Fruit fly (Drosophila melanogaster) whole organism, adult: ENCODE measurements around the gene CG44303.

Experiments
- CG11617 ChIP-seq: fragments of 200-800 bp; sonication (Bioruptor generic); optimal IDR thresholded peaks from 2 replicates; lab custom pipeline; 2017; ENCODE audit warnings: mild to moderate bottlenecking, missing biosample characterization, missing genetic modification reagents, missing genetic modification characterization
- CG12768 ChIP-seq: fragments of 200-800 bp; sonication (Bioruptor generic); optimal IDR thresholded peaks from 2 replicates; lab custom pipeline; 2017; ENCODE audit warnings: missing biosample characterization, missing genetic modification characterization, mild to moderate bottlenecking, moderate library complexity, missing genetic modification reagents
- CG14711 ChIP-seq: fragments of 200-800 bp; sonication (Bioruptor generic); optimal IDR thresholded peaks from 2 replicates; lab custom pipeline; 2018; ENCODE audit warnings: missing biosample characterization, mild to moderate bottlenecking, missing genetic modification characterization, moderate library complexity
- CG1620 ChIP-seq: fragments of 200-800 bp; sonication (Bioruptor generic); optimal IDR thresholded peaks from 2 replicates; lab custom pipeline; 2016; ENCODE audit warnings: missing biosample characterization, missing genetic modification characterization
- CG33017 ChIP-seq: fragments of 200-800 bp; sonication (Bioruptor generic); optimal IDR thresholded peaks from 2 replicates; lab custom pipeline; 2018; ENCODE audit warnings: missing biosample characterization, mild to moderate bottlenecking, missing genetic modification characterization, moderate library complexity
- CG5204 ChIP-seq: fragments of 200-800 bp; sonication (Bioruptor generic); optimal IDR thresholded peaks from 2 replicates; lab custom pipeline; 2016; ENCODE audit warnings: missing biosample characterization, missing genetic modification characterization
- CG7045 ChIP-seq: fragments of 200-800 bp; sonication (Bioruptor generic); optimal IDR thresholded peaks from 2 replicates; lab custom pipeline; 2017; ENCODE audit warnings: missing biosample characterization, mild to moderate bottlenecking, missing genetic modification characterization
- CG7101 ChIP-seq: fragments of 200-800 bp; sonication (Bioruptor generic); optimal IDR thresholded peaks from 2 replicates; lab custom pipeline; 2018; ENCODE audit warnings: missing biosample characterization, mild to moderate bottlenecking, missing genetic modification characterization, moderate library complexity
- Clk ChIP-seq: fragments of 200-800 bp; sonication (Bioruptor generic); optimal IDR thresholded peaks from 2 replicates; lab custom pipeline; 2017; ENCODE audit warnings: missing biosample characterization, missing genetic modification characterization
- Crg-1 ChIP-seq: fragments of 200-800 bp; sonication (Bioruptor generic); optimal IDR thresholded peaks from 2 replicates; lab custom pipeline; 2016; ENCODE audit warnings: missing biosample characterization, missing genetic modification characterization
- Hr96 ChIP-seq: fragments of 200-800 bp; sonication (Bioruptor generic); optimal IDR thresholded peaks from 2 replicates; lab custom pipeline; 2016; ENCODE audit warnings: missing biosample characterization, missing genetic modification characterization
- Mnt ChIP-seq: fragments of 200-800 bp; sonication (Bioruptor generic); optimal IDR thresholded peaks from 2 replicates; lab custom pipeline; 2016; ENCODE audit warnings: missing biosample characterization, mild to moderate bottlenecking, missing genetic modification characterization
- bab1 ChIP-seq: fragments of 200-800 bp; sonication (Bioruptor generic); optimal IDR thresholded peaks from 3 replicates; lab custom pipeline; 2019; ENCODE audit warnings: missing biosample characterization, mild to moderate bottlenecking, missing genetic modification characterization, moderate library complexity
- cic ChIP-seq: fragments of 200-800 bp; sonication (Bioruptor generic); optimal IDR thresholded peaks from 2 replicates; lab custom pipeline; 2017; ENCODE audit warnings: missing biosample characterization, mild to moderate bottlenecking, missing genetic modification characterization, moderate library complexity
- cnc ChIP-seq, 2 experiments: fragments of >200 bp; optimal IDR thresholded peaks; 2 replicates each; lab custom pipeline; 2017
- kay ChIP-seq: fragments of 200-800 bp; sonication (Bioruptor generic); peaks from one replicate; lab custom pipeline; 2016; ENCODE audit warnings: missing biosample characterization, missing genetic modification characterization, borderline replicate concordance
- ovo ChIP-seq: fragments of 200-800 bp; sonication (Bioruptor generic); optimal IDR thresholded peaks from 2 replicates; lab custom pipeline; 2016; ENCODE audit warnings: missing biosample characterization, missing genetic modification characterization
- pad ChIP-seq: fragments of 200-800 bp; sonication (Bioruptor generic); optimal IDR thresholded peaks from 3 replicates; lab custom pipeline; 2017; ENCODE audit warnings: missing biosample characterization, missing genetic modification characterization, mild to moderate bottlenecking, moderate library complexity, missing genetic modification reagents
- tj ChIP-seq: fragments of 200-800 bp; sonication (Bioruptor generic); optimal IDR thresholded peaks from 3 replicates; lab custom pipeline; 2017; ENCODE audit warnings: missing biosample characterization, mild to moderate bottlenecking, missing genetic modification characterization, moderate library complexity
- toe ChIP-seq: fragments of 200-800 bp; sonication (Bioruptor generic); optimal IDR thresholded peaks from 2 replicates; lab custom pipeline; 2016; ENCODE audit warnings: missing biosample characterization, missing genetic modification characterization

The CG44303 gene

dm6 chrX:6677826-6678489 lies 9.3 kb downstream of the CG44303 start, which contains the start of gene Fum1:
Fum1 (plus strand) TSS chrX:6678424.
- TF ChIP-seq CG7101 (tag; lab: Kevin White, UChicago) (peak; percentile 26), cic (GFP tag; lab: Kevin White, UChicago) (no peak), Mnt (GFP tag; lab: Kevin White, UChicago) (peak; percentile 65), CG5204 (GFP tag; lab: Kevin White, UChicago) (no peak), CG14711 (tag; lab: Kevin White, UChicago) (peak; percentile 44), Hr96 (GFP tag; lab: Kevin White, UChicago) (no peak), cnc (optimal IDR thresholded peaks at IDR 0.05; lab: Kevin White, UChicago) (no peak), CG7045 (GFP tag; lab: Kevin White, UChicago) (no peak), CG12768 (GFP tag; lab: Kevin White, UChicago) (no peak), Crg-1 (GFP tag; lab: Kevin White, UChicago) (peak; percentile 40), ovo (GFP tag; lab: Kevin White, UChicago) (no peak), bab1 (GFP tag; lab: Kevin White, UChicago) (peak; percentile 43), pad (peak; percentile 11), CG1620 (GFP tag; lab: Kevin White, UChicago) (peak; percentile 62), tj (GFP tag; lab: Kevin White, UChicago) (no peak), Clk (no peak), toe (GFP tag; lab: Kevin White, UChicago) (peak; percentile 48), CG11617 (GFP tag; lab: Kevin White, UChicago) (peak; percentile 35), kay (GFP tag; lab: Kevin White, UChicago) (no peak), CG33017 (no peak)

- TF ChIP-seq pad, result no peak
- no peak for TF ChIP-seq ovo (GFP tag; lab: Kevin White, UChicago)
- TF ChIP-seq cnc (optimal IDR thresholded peaks at IDR 0.05; lab: Kevin White, UChicago), result no peak
- peak; percentile 33 for TF ChIP-seq CG11617 (GFP tag; lab: Kevin White, UChicago)
- no peak for TF ChIP-seq CG1620 (GFP tag; lab: Kevin White, UChicago)
- TF ChIP-seq Hr96 (GFP tag; lab: Kevin White, UChicago), result no peak
- TF ChIP-seq toe (GFP tag; lab: Kevin White, UChicago), result no peak
Measured at dm6 chrX:6673637-6674487, 13.4 kb downstream of the CG44303 start, which contains the start of the genes CG3198 and Mcm6. CG3198 (minus strand) TSS chrX:6673973. Mcm6 (plus strand) TSS chrX:6674387.

dm6 chrX:6663976-6664375 lies 23.2 kb downstream of the CG44303 start:
- TF ChIP-seq Mnt (GFP tag; lab: Kevin White, UChicago) (no peak), CG11617 (GFP tag; lab: Kevin White, UChicago) (no peak), tj (GFP tag; lab: Kevin White, UChicago) (peak; percentile 3)

- no peak for TF ChIP-seq cic (GFP tag; lab: Kevin White, UChicago)
- no peak for TF ChIP-seq CG12768 (GFP tag; lab: Kevin White, UChicago)
Measured at dm6 chrX:6662876-6663551, 24.2 kb downstream of the CG44303 start.

dm6 chrX:6662378-6662777 lies 24.8 kb downstream of the CG44303 start:
- TF ChIP-seq ovo (GFP tag; lab: Kevin White, UChicago) (peak; percentile 74), bab1 (GFP tag; lab: Kevin White, UChicago) (no peak), toe (GFP tag; lab: Kevin White, UChicago) (no peak), CG11617 (GFP tag; lab: Kevin White, UChicago) (no peak), Mnt (GFP tag; lab: Kevin White, UChicago) (no peak), kay (GFP tag; lab: Kevin White, UChicago) (peak; percentile 43), CG7101 (tag; lab: Kevin White, UChicago) (no peak), pad (peak; percentile 73), Clk (no peak)

dm6 chrX:6661880-6662279 lies 25.3 kb downstream of the CG44303 start:
- TF ChIP-seq cic (GFP tag; lab: Kevin White, UChicago) (no peak), ovo (GFP tag; lab: Kevin White, UChicago) (no peak), tj (GFP tag; lab: Kevin White, UChicago) (peak; percentile 67), Mnt (GFP tag; lab: Kevin White, UChicago) (no peak), CG12768 (GFP tag; lab: Kevin White, UChicago) (no peak), bab1 (GFP tag; lab: Kevin White, UChicago) (no peak), CG7101 (tag; lab: Kevin White, UChicago) (no peak)
